Fruit fly (Drosophila melanogaster) whole organism, prepupa: Measurements from ENCODE around the gene CG13005.

Experiments
- Blimp-1 ChIP-seq: fragments of 200-800 bp; sonication (Bioruptor generic); optimal IDR thresholded peaks from 3 replicates; lab custom pipeline; 2017; ENCODE audit warnings: missing biosample characterization, missing genetic modification characterization, mild to moderate bottlenecking, moderate library complexity, missing genetic modification reagents
- CG10631 ChIP-seq: fragments of 200-800 bp; sonication (Bioruptor generic); optimal IDR thresholded peaks from 2 replicates; lab custom pipeline; 2016; ENCODE audit warnings: missing biosample characterization, missing genetic modification characterization
- CG10669 ChIP-seq: fragments of 200-800 bp; sonication (Bioruptor generic); optimal IDR thresholded peaks from 3 replicates; lab custom pipeline; 2018; ENCODE audit warnings: missing biosample characterization, mild to moderate bottlenecking, missing genetic modification characterization, moderate library complexity
- CG15336 ChIP-seq: fragments of 200-800 bp; sonication (Bioruptor generic); IDR thresholded peaks from 2 replicates; pipeline ENCODE4 v1.3.6; 2022; ENCODE audit warnings: missing biosample characterization, missing genetic modification characterization
- CG1621 ChIP-seq: fragments of 200-800 bp; sonication (Bioruptor generic); optimal IDR thresholded peaks from 3 replicates; lab custom pipeline; 2018; ENCODE audit warnings: missing biosample characterization, mild to moderate bottlenecking, missing genetic modification characterization
- CG3032 ChIP-seq: fragments of 200-800 bp; optimal IDR thresholded peaks from 2 replicates; lab custom pipeline; 2019; ENCODE audit warnings: missing biosample characterization, mild to moderate bottlenecking, missing genetic modification characterization, moderate library complexity
- CG31627 ChIP-seq: fragments of 200-800 bp; sonication (Bioruptor generic); optimal IDR thresholded peaks from 3 replicates; lab custom pipeline; 2016; ENCODE audit warnings: missing biosample characterization, missing genetic modification characterization
- CG32006 ChIP-seq: fragments of 200-800 bp; sonication (Bioruptor generic); optimal IDR thresholded peaks from 3 replicates; lab custom pipeline; 2017; ENCODE audit warnings: missing biosample characterization, mild to moderate bottlenecking, missing genetic modification characterization
- CG34406 ChIP-seq: fragments of 200-800 bp; sonication (Bioruptor generic); optimal IDR thresholded peaks from 3 replicates; lab custom pipeline; 2016; ENCODE audit warnings: missing biosample characterization, missing genetic modification characterization
- CG3919 ChIP-seq: fragments of 200-800 bp; sonication (Bioruptor generic); optimal IDR thresholded peaks from 3 replicates; lab custom pipeline; 2016; ENCODE audit warnings: missing biosample characterization, missing genetic modification characterization
- CG4318 ChIP-seq: fragments of 200-800 bp; sonication (Bioruptor generic); optimal IDR thresholded peaks from 3 replicates; lab custom pipeline; 2017; ENCODE audit warnings: missing biosample characterization, mild to moderate bottlenecking, missing genetic modification characterization
- CG6792 ChIP-seq: fragments of 200-800 bp; sonication (Bioruptor generic); optimal IDR thresholded peaks from 3 replicates; lab custom pipeline; 2016; ENCODE audit warnings: missing biosample characterization, missing genetic modification characterization
- CG6808 ChIP-seq: fragments of 200-800 bp; sonication (Bioruptor generic); optimal IDR thresholded peaks from 3 replicates; lab custom pipeline; 2017; ENCODE audit warnings: missing biosample characterization, missing genetic modification characterization, mild to moderate bottlenecking, moderate library complexity, missing genetic modification reagents
- CG7368 ChIP-seq: fragments of 200-800 bp; sonication (Bioruptor generic); optimal IDR thresholded peaks from 3 replicates; lab custom pipeline; 2016; ENCODE audit warnings: missing biosample characterization, missing genetic modification characterization
- CG8119 ChIP-seq: fragments of 200-800 bp; sonication (Bioruptor generic); IDR thresholded peaks from 3 replicates; pipeline ENCODE4 v1.3.6; 2022; ENCODE audit warnings: missing biosample characterization, missing genetic modification characterization
- CG8319 ChIP-seq: fragments of 200-800 bp; sonication (Bioruptor generic); optimal IDR thresholded peaks from 3 replicates; lab custom pipeline; 2016; ENCODE audit warnings: missing biosample characterization, missing genetic modification characterization
- CG9139 ChIP-seq: fragments of 200-800 bp; sonication (Bioruptor generic); optimal IDR thresholded peaks from 3 replicates; lab custom pipeline; 2017; ENCODE audit warnings: missing biosample characterization, mild to moderate bottlenecking, missing genetic modification characterization
- Eip75B ChIP-seq: fragments of 200-800 bp; sonication (Bioruptor generic); optimal IDR thresholded peaks from 3 replicates; lab custom pipeline; 2016; ENCODE audit warnings: missing biosample characterization, missing genetic modification characterization
- Eip78C ChIP-seq: fragments of 200-800 bp; sonication (Bioruptor generic); peaks from one replicate; lab custom pipeline; 2016; ENCODE audit warnings: missing biosample characterization, missing genetic modification characterization
- Ets21C ChIP-seq: fragments of 200-800 bp; sonication (Bioruptor generic); optimal IDR thresholded peaks from 3 replicates; lab custom pipeline; 2016; ENCODE audit warnings: missing biosample characterization, missing genetic modification characterization
- Ets96B ChIP-seq: fragments of 200-800 bp; optimal IDR thresholded peaks from 2 replicates; lab custom pipeline; 2019; ENCODE audit warnings: missing biosample characterization, mild to moderate bottlenecking, missing genetic modification characterization, moderate library complexity
- Gug ChIP-seq: fragments of 200-800 bp; sonication (Bioruptor generic); IDR thresholded peaks from 2 replicates; pipeline ENCODE4 v1.3.6; 2022; ENCODE audit warnings: missing biosample characterization, missing genetic modification characterization
- Hr38 ChIP-seq: sonication (Bioruptor generic); optimal IDR thresholded peaks from 2 replicates; lab custom pipeline; 2016; ENCODE audit warnings: missing biosample characterization, missing genetic modification characterization
- Hr39 ChIP-seq: fragments of 200-800 bp; sonication (Bioruptor generic); optimal IDR thresholded peaks from 2 replicates; lab custom pipeline; 2016; ENCODE audit warnings: missing biosample characterization, missing genetic modification characterization
- Hr4 ChIP-seq: fragments of 200-800 bp; sonication (Bioruptor generic); optimal IDR thresholded peaks from 3 replicates; lab custom pipeline; 2016; ENCODE audit warnings: missing biosample characterization, missing genetic modification characterization
- Lpt ChIP-seq: fragments of 200-800 bp; sonication (Bioruptor generic); optimal IDR thresholded peaks from 3 replicates; lab custom pipeline; 2016; ENCODE audit warnings: missing biosample characterization, missing genetic modification characterization
- Met ChIP-seq: fragments of 200-800 bp; sonication (Bioruptor generic); optimal IDR thresholded peaks from 3 replicates; lab custom pipeline; 2016; ENCODE audit warnings: missing biosample characterization, missing genetic modification characterization
- OdsH ChIP-seq: fragments of 200-800 bp; sonication (Bioruptor generic); optimal IDR thresholded peaks from 3 replicates; lab custom pipeline; 2016; ENCODE audit warnings: missing biosample characterization, missing genetic modification characterization
- Smox ChIP-seq: fragments of 200-800 bp; sonication (Bioruptor generic); optimal IDR thresholded peaks from 3 replicates; lab custom pipeline; 2016; ENCODE audit warnings: missing biosample characterization, missing genetic modification characterization
- Sox14 ChIP-seq: fragments of 200-800 bp; sonication (Bioruptor generic); optimal IDR thresholded peaks from 3 replicates; lab custom pipeline; 2016; ENCODE audit warnings: missing biosample characterization, missing genetic modification characterization
- acj6 ChIP-seq: fragments of 200-800 bp; sonication (Bioruptor generic); optimal IDR thresholded peaks from 3 replicates; lab custom pipeline; 2016; ENCODE audit warnings: missing biosample characterization, missing genetic modification characterization
- cyc ChIP-seq: fragments of 200-800 bp; sonication (Bioruptor generic); optimal IDR thresholded peaks from 3 replicates; lab custom pipeline; 2016; ENCODE audit warnings: missing biosample characterization, missing genetic modification characterization
- dac ChIP-seq: fragments of 200-800 bp; sonication (Bioruptor generic); optimal IDR thresholded peaks from 2 replicates; lab custom pipeline; 2017; ENCODE audit warnings: missing biosample characterization, mild to moderate bottlenecking, missing genetic modification characterization
- eg ChIP-seq: fragments of 200-800 bp; sonication (Bioruptor generic); IDR thresholded peaks from 3 replicates; pipeline ENCODE4 v1.3.6; 2022; ENCODE audit warnings: missing biosample characterization, missing genetic modification characterization
- esn ChIP-seq: fragments of 200-800 bp; sonication (Bioruptor generic); optimal IDR thresholded peaks from 2 replicates; lab custom pipeline; 2016; ENCODE audit warnings: missing biosample characterization, mild to moderate bottlenecking, missing genetic modification characterization, moderate library complexity
- fd59A ChIP-seq: fragments of 200-800 bp; sonication (Bioruptor generic); optimal IDR thresholded peaks from 2 replicates; lab custom pipeline; 2017; ENCODE audit warnings: missing biosample characterization, mild to moderate bottlenecking, missing genetic modification characterization, missing genetic modification reagents
- net ChIP-seq: fragments of 200-800 bp; sonication (Bioruptor generic); optimal IDR thresholded peaks from 3 replicates; lab custom pipeline; 2016; ENCODE audit warnings: missing biosample characterization, missing genetic modification characterization
- pdm3 ChIP-seq: fragments of 200-800 bp; sonication (Bioruptor generic); optimal IDR thresholded peaks from 3 replicates; lab custom pipeline; 2016; ENCODE audit warnings: missing biosample characterization, missing genetic modification characterization
- spab ChIP-seq: fragments of 200-800 bp; sonication (Bioruptor generic); optimal IDR thresholded peaks from 2 replicates; lab custom pipeline; 2017; ENCODE audit warnings: missing biosample characterization, mild to moderate bottlenecking, missing genetic modification characterization, missing genetic modification reagents
- ss ChIP-seq, 2 experiments: fragments of 200-800 bp; sonication (Bioruptor generic); optimal IDR thresholded peaks; 2 replicates in 1 of 2; 3 replicates in 1 of 2; lab custom pipeline; 2017 to 2018; ENCODE audit warnings: mild to moderate bottlenecking in 2 of 2, missing biosample characterization in 2 of 2, missing genetic modification characterization in 2 of 2, moderate library complexity in 1 of 2
- svp ChIP-seq: fragments of 200-800 bp; sonication (Bioruptor generic); peaks from one replicate; lab custom pipeline; 2016; ENCODE audit warnings: missing biosample characterization, missing genetic modification characterization
- topi ChIP-seq: fragments of 200-800 bp; sonication (Bioruptor generic); optimal IDR thresholded peaks from 3 replicates; lab custom pipeline; 2016; ENCODE audit warnings: missing biosample characterization, missing genetic modification characterization
- vri ChIP-seq: fragments of 200-800 bp; sonication (Bioruptor generic); optimal IDR thresholded peaks from 3 replicates; lab custom pipeline; 2016; ENCODE audit warnings: missing biosample characterization, mild to moderate bottlenecking, missing genetic modification characterization

The CG13005 gene

dm6 chrX:16822080-16822479, 18.6 kb downstream of the CG13005 start (continued):
- TF ChIP-seq CG9139 (peak; percentile 44), CG8319 (GFP tag; lab: Kevin White, UChicago) (peak; percentile 54), Ets21C (GFP tag; lab: Kevin White, UChicago) (peak; percentile 44), Lpt (peak; percentile 75), CG7368 (GFP tag; lab: Kevin White, UChicago) (peak; percentile 49), CG3032 (tag; lab: Kevin White, UChicago) (peak; percentile 64), esn (GFP tag; lab: Kevin White, UChicago) (peak; percentile 65), CG6808 (GFP tag; lab: Kevin White, UChicago) (peak; percentile 57), Eip78C (peak; percentile 92), CG32006 (GFP tag; lab: Kevin White, UChicago) (peak; percentile 86), Hr38 (GFP tag; lab: Kevin White, UChicago) (no peak), Blimp-1 (no peak), vri (GFP tag; lab: Kevin White, UChicago) (no peak), CG4318 (GFP tag; lab: Kevin White, UChicago) (peak; percentile 62), net (peak; percentile 72), CG6792 (GFP tag; lab: Kevin White, UChicago) (peak; percentile 78), spab (GFP tag; lab: Kevin White, UChicago) (peak; percentile 61), acj6 (GFP tag; lab: Kevin White, UChicago) (peak; percentile 81), eg (GFP tag; lab: Robert Waterston, UW) (peak; percentile 93), cyc (GFP tag; lab: Kevin White, UChicago) (peak; percentile 39), fd59A (GFP tag; lab: Kevin White, UChicago) (peak; percentile 68), CG8119 (GFP tag; lab: Robert Waterston, UW) (peak; percentile 94)

dm6 chrX:16829439-16830028, 26.1 kb downstream of the CG13005 start:
- TF ChIP-seq Hr38 (GFP tag; lab: Kevin White, UChicago) (no peak), CG34406 (GFP tag; lab: Kevin White, UChicago) (peak; percentile 26), CG10669 (GFP tag; lab: Kevin White, UChicago) (peak; percentile 12), Smox (GFP tag; lab: Kevin White, UChicago) (peak; percentile 35), CG8119 (GFP tag; lab: Robert Waterston, UW) (no peak), Gug (GFP tag; lab: Robert Waterston, UW) (no peak), Met (GFP tag; lab: Kevin White, UChicago) (peak; percentile 43), topi (GFP tag; lab: Kevin White, UChicago) (peak; percentile 19), Eip75B (GFP tag; lab: Kevin White, UChicago) (peak; percentile 8), esn (GFP tag; lab: Kevin White, UChicago) (peak; percentile 47), OdsH (GFP tag; lab: Kevin White, UChicago) (peak; percentile 33), Hr4 (GFP tag; lab: Kevin White, UChicago) (peak; percentile 37), Sox14 (GFP tag; lab: Kevin White, UChicago) (peak; percentile 14), CG10631 (GFP tag; lab: Kevin White, UChicago) (peak; percentile 21), ss (GFP tag; optimal IDR thresholded peaks at IDR 0.05; lab: Kevin White, UChicago) (no peak), pdm3 (GFP tag; lab: Kevin White, UChicago) (peak; percentile 53), CG31627 (no peak), CG3919 (no peak), dac (no peak), acj6 (GFP tag; lab: Kevin White, UChicago) (peak; percentile 27), Eip78C (peak; percentile 65), svp (GFP tag; lab: Kevin White, UChicago) (peak; percentile 65), net (peak; percentile 9), CG15336 (GFP tag; lab: Robert Waterston, UW) (0 out of 2 replicates have a peak, but pooled peaks have one; percentile 22), CG32006 (GFP tag; lab: Kevin White, UChicago) (peak; percentile 39), CG1621 (no peak), Hr39 (GFP tag; lab: Kevin White, UChicago) (peak; percentile 5), Ets96B (tag; lab: Kevin White, UChicago) (peak; percentile 37), CG3032 (tag; lab: Kevin White, UChicago) (peak; percentile 36)
